Fruit fly (Drosophila melanogaster): ENCODE results near the gene Patr-1.
A peak's percentile ranks its signal among the peaks of the same experiment; 100 is the strongest.

Patr-1 gene

DNA sequence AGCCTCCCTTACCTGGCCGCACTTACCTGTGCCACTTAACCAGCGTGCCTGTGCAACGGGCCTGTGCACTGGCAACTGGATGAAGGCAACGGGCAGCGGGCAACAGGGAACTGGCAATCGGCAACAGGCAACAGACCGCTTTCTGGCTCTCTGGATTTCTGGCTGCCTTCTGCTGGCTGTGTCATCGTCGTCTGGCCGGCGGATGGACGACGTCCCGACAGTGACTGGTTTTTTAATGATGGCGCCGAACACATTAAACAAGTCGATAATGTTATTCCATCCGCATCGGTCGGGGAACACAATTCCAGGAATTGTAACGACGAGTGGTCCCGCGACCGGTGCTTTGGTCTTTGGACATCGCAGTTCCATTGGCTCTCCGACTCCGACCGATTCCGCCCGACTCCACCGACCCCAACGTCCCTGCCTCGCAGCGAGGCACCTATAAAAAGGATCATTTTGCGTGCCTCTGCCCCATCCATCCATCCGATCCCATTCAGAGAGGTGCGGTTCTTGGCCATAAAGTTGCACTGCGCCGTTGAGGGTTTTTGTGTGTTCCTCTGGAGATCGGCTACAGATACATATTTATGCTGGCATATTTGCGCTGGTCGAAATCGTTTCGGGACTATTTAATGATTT is 18.5 kb downstream of the Patr-1 start:
- peak; percentile 51 for TF ChIP-seq Snoo (tag; optimal IDR thresholded peaks at IDR 0.05)
- TF ChIP-seq CG13204 (GFP tag; optimal IDR thresholded peaks at IDR 0.05), result peak; percentile 92
- no peak for TF ChIP-seq rn (GFP tag; IDR thresholded peaks at IDR 0.05)
- TF ChIP-seq EcR (GFP tag; optimal IDR thresholded peaks at IDR 0.05), result peak; percentile 78
- 0 out of 3 replicates have a peak, but pooled peaks have one; percentile 24 for TF ChIP-seq fd96Ca (GFP tag; IDR thresholded peaks at IDR 0.05)

dm6 chr3R:17062705-17063104 is 19.3 kb downstream of the Patr-1 start:
- TF ChIP-seq CG17806 (tag; optimal IDR thresholded peaks at IDR 0.05) (no peak), CG4496 (GFP tag; IDR thresholded peaks at IDR 0.05) (0 out of 3 replicates have a peak, but pooled peaks have one; percentile 47)

dm6 chr3R:17063763-17064162 is 20.4 kb downstream of the Patr-1 start:
- TF ChIP-seq CG4496 (GFP tag; IDR thresholded peaks at IDR 0.05), result 0 out of 3 replicates have a peak, but pooled peaks have one; percentile 17
- no peak for TF ChIP-seq rn (GFP tag; IDR thresholded peaks at IDR 0.05)

DNA sequence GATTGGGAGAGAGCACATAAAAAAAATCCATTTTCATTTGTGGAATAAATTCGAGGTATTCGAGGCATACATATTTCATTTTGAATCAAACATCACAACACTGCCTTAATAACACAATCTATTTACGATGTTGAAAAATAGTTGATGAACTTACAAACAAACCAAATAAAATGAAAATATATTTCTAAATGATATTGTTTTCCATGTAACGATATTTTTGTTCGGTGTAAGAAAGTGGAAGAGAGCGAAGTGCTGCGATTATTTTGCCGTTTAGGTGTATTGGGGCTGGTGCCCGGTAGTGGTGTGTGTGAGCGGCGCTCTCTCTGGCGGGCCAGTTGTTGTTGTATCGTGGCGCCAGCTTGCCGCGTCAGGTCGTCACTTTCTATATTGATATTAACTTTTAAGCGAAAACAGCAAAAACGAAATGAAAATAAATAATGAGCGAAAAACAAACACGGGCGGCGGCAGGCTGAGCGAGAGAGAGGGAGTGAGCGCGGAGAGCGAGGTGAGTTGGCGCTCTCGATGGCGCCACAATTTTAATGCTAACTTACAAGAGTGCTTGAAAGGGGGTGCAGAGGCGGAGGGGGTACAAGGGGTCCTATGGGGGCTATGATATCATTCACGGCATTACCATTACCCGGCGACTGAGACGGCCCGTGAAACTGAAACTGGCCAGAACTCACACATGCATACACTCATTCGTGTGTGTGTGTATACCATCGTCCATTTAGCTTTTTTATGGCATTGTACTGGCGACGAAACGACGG is 21.8 kb downstream of the Patr-1 start:
- TF ChIP-seq gl (tag; optimal IDR thresholded peaks at IDR 0.05) (peak; percentile 74), Ets98B (GFP tag; IDR thresholded peaks at IDR 0.05) (peak; percentile 89), rn (GFP tag; IDR thresholded peaks at IDR 0.05) (peak; percentile 51), CG12605 (GFP tag; IDR thresholded peaks at IDR 0.05) (peak; percentile 78), CG14655 (GFP tag; optimal IDR thresholded peaks at IDR 0.05) (peak; percentile 92), CG15710 (tag; optimal IDR thresholded peaks at IDR 0.05) (peak; percentile 85), CG13204 (GFP tag; optimal IDR thresholded peaks at IDR 0.05) (peak; percentile 92), Pif1B (GFP tag; optimal IDR thresholded peaks at IDR 0.05) (peak; percentile 95), fd96Ca (GFP tag; IDR thresholded peaks at IDR 0.05) (peak; percentile 71), CG17806 (tag; optimal IDR thresholded peaks at IDR 0.05) (peak; percentile 92), CG8159 (tag; optimal IDR thresholded peaks at IDR 0.05) (peak; percentile 92), CG32121 (GFP tag; IDR thresholded peaks at IDR 0.05) (peak; percentile 88; the same call in 1 of the 2 replicates), Snoo (tag; optimal IDR thresholded peaks at IDR 0.05) (peak; percentile 94), CG34367 (tag; optimal IDR thresholded peaks at IDR 0.05) (peak; percentile 86), CG4496 (GFP tag; IDR thresholded peaks at IDR 0.05) (peak; percentile 87), CG10348 (GFP tag; IDR thresholded peaks at IDR 0.05) (peak; percentile 35; the same call in 1 of the 2 replicates), CG9948 (tag; optimal IDR thresholded peaks at IDR 0.05) (peak; percentile 94), D1 (tag; optimal IDR thresholded peaks at IDR 0.05) (peak; percentile 85), CG8301 (tag; optimal IDR thresholded peaks at IDR 0.05) (peak; percentile 95), EcR (GFP tag; optimal IDR thresholded peaks at IDR 0.05) (peak; percentile 81), Pif1A (GFP tag; optimal IDR thresholded peaks at IDR 0.05) (peak; percentile 94)

dm6 chr3R:17066077-17066476 is 22.7 kb downstream of the Patr-1 start:
- TF ChIP-seq rn (GFP tag; IDR thresholded peaks at IDR 0.05) (no peak), CG8159 (tag; optimal IDR thresholded peaks at IDR 0.05) (no peak), CG4496 (GFP tag; IDR thresholded peaks at IDR 0.05) (no peak), CG8301 (tag; optimal IDR thresholded peaks at IDR 0.05) (no peak), Pif1B (GFP tag; optimal IDR thresholded peaks at IDR 0.05) (no peak), CG14655 (GFP tag; optimal IDR thresholded peaks at IDR 0.05) (no peak), EcR (GFP tag; optimal IDR thresholded peaks at IDR 0.05) (no peak), CG12605 (GFP tag; IDR thresholded peaks at IDR 0.05) (no peak), CG13204 (GFP tag; optimal IDR thresholded peaks at IDR 0.05) (no peak), D1 (tag; optimal IDR thresholded peaks at IDR 0.05) (no peak), CG15710 (tag; optimal IDR thresholded peaks at IDR 0.05) (no peak), CG34367 (tag; optimal IDR thresholded peaks at IDR 0.05) (no peak), gl (tag; optimal IDR thresholded peaks at IDR 0.05) (no peak)

- TF ChIP-seq CG4496 (GFP tag; IDR thresholded peaks at IDR 0.05) (0 out of 3 replicates have a peak, but pooled peaks have one; percentile 16), EcR (GFP tag; optimal IDR thresholded peaks at IDR 0.05) (peak; percentile 43), CG32121 (GFP tag; IDR thresholded peaks at IDR 0.05) (peak; percentile 28; the same call in 1 of the 2 replicates), CG34367 (tag; optimal IDR thresholded peaks at IDR 0.05) (no peak)
Measured at dm6 chr3R:17066828-17067430, 23.6 kb downstream of the Patr-1 start.

dm6 chr3R:17067721-17068120 is 24.4 kb downstream of the Patr-1 start:
- TF ChIP-seq gl (tag; optimal IDR thresholded peaks at IDR 0.05) (no peak), CG8159 (tag; optimal IDR thresholded peaks at IDR 0.05) (no peak), CG17806 (tag; optimal IDR thresholded peaks at IDR 0.05) (no peak), CG9948 (tag; optimal IDR thresholded peaks at IDR 0.05) (no peak), D1 (tag; optimal IDR thresholded peaks at IDR 0.05) (no peak), CG15710 (tag; optimal IDR thresholded peaks at IDR 0.05) (no peak), CG13204 (GFP tag; optimal IDR thresholded peaks at IDR 0.05) (no peak), CG12605 (GFP tag; IDR thresholded peaks at IDR 0.05) (no peak), EcR (GFP tag; optimal IDR thresholded peaks at IDR 0.05) (no peak)
